Fruit fly (Drosophila melanogaster): ENCODE data around the gene CG1637.

CG1637 gene

dm6 chrX:10832369-10832768 is 45.3 kb downstream of the CG1637 start (continued):
- TF ChIP-seq CG7357 (GFP tag; IDR thresholded peaks at IDR 0.05) (0 out of 3 replicates have a peak, but pooled peaks have one; percentile 28), Dek (tag; optimal IDR thresholded peaks at IDR 0.05) (peak; percentile 54), CG13123 (GFP tag; optimal IDR thresholded peaks at IDR 0.05) (peak; percentile 10), CG10209 (GFP tag; optimal IDR thresholded peaks at IDR 0.05) (peak; percentile 57), CTCF (GFP tag; optimal IDR thresholded peaks at IDR 0.05) (peak; percentile 99), jing (GFP tag; optimal IDR thresholded peaks at IDR 0.05) (no peak), Sin3A (optimal IDR thresholded peaks at IDR 0.05) (no peak), CG7839 (tag; optimal IDR thresholded peaks at IDR 0.05) (peak; percentile 70), gsb-n (tag; optimal IDR thresholded peaks at IDR 0.05) (peak; percentile 31), klu (GFP tag; IDR thresholded peaks at IDR 0.05) (no peak), pho (GFP tag; optimal IDR thresholded peaks at IDR 0.05) (peak; percentile 23), CG16863 (GFP tag; optimal IDR thresholded peaks at IDR 0.05) (peak; percentile 50), sob (GFP tag; IDR thresholded peaks at IDR 0.05) (peak; percentile 68; the same call in 1 of the 2 replicates), Hr39 (optimal IDR thresholded peaks at IDR 0.05) (no peak), hb (GFP tag; IDR thresholded peaks at IDR 0.05; ENCODE audit: partially characterized antibody) (no peak), amos (GFP tag; IDR thresholded peaks at IDR 0.05; ENCODE audit: partially characterized antibody) (peak; percentile 66), Dref (GFP tag; IDR thresholded peaks at IDR 0.05) (no peak), CG17385 (GFP tag; optimal IDR thresholded peaks at IDR 0.05) (peak; percentile 33), CG6254 (GFP tag; optimal IDR thresholded peaks at IDR 0.05) (no peak), row (GFP tag; IDR thresholded peaks at IDR 0.05) (0 out of 3 replicates have a peak, but pooled peaks have one; percentile 20), CHES-1-like (GFP tag; optimal IDR thresholded peaks at IDR 0.05) (peak; percentile 32), CG7556 (GFP tag; optimal IDR thresholded peaks at IDR 0.05) (peak; percentile 15), Myb (GFP tag; optimal IDR thresholded peaks at IDR 0.05) (peak; percentile 89), CG9437 (GFP tag; optimal IDR thresholded peaks at IDR 0.05) (peak; percentile 70), Usf (GFP tag; optimal IDR thresholded peaks at IDR 0.05) (peak; percentile 20), CG10321 (GFP tag; IDR thresholded peaks at IDR 0.05) (no peak), Oli (tag; optimal IDR thresholded peaks at IDR 0.05) (peak; percentile 48), nerfin-2 (GFP tag; IDR thresholded peaks at IDR 0.05; ENCODE audit: partially characterized antibody) (no peak), Six4 (GFP tag; optimal IDR thresholded peaks at IDR 0.05) (peak; percentile 20), HLH54F (GFP tag; optimal IDR thresholded peaks at IDR 0.05) (peak; percentile 50), CG13775 (GFP tag; optimal IDR thresholded peaks at IDR 0.05) (peak; percentile 20), CG11723 (GFP tag; optimal IDR thresholded peaks at IDR 0.05) (no peak), CG18619 (GFP tag; optimal IDR thresholded peaks at IDR 0.05) (peak; percentile 44), CG11695 (GFP tag; IDR thresholded peaks at IDR 0.05) (no peak), Dfd (GFP tag; optimal IDR thresholded peaks at IDR 0.05) (no peak), odd (GFP tag; optimal IDR thresholded peaks at IDR 0.05) (no peak), CG15269 (tag; optimal IDR thresholded peaks at IDR 0.05) (peak; percentile 61), CG30403 (GFP tag; optimal IDR thresholded peaks at IDR 0.05) (peak; percentile 70), zen (tag; optimal IDR thresholded peaks at IDR 0.05) (peak; percentile 54), fd64A (GFP tag; optimal IDR thresholded peaks at IDR 0.05) (no peak), nmo (GFP tag; optimal IDR thresholded peaks at IDR 0.05) (peak; percentile 61), chn (GFP tag; optimal IDR thresholded peaks at IDR 0.05) (peak; percentile 53), da (GFP tag; optimal IDR thresholded peaks at IDR 0.05) (peak; percentile 12), lilli (GFP tag; optimal IDR thresholded peaks at IDR 0.05) (peak; percentile 69), inv (GFP tag; IDR thresholded peaks at IDR 0.05; ENCODE audit: partially characterized antibody) (no peak), CG6854 (GFP tag; optimal IDR thresholded peaks at IDR 0.05) (no peak), phol (tag; optimal IDR thresholded peaks at IDR 0.05) (peak; percentile 58), Med (GFP tag) (peak; percentile 96), CG10543 (GFP tag; optimal IDR thresholded peaks at IDR 0.05) (peak; percentile 22), yki (optimal IDR thresholded peaks at IDR 0.05) (peak; percentile 20), hkb (optimal IDR thresholded peaks at IDR 0.05) (no peak), hkb (GFP tag; IDR thresholded peaks at IDR 0.05) (peak; percentile 12; the same call in 1 of the 2 replicates), Ravus (GFP tag; IDR thresholded peaks at IDR 0.05) (no peak)

Measured in whole organism, embryonic.